Fruit fly (Drosophila melanogaster) whole organism, wandering third instar larva: ENCODE measurements around the gene Noa36.

Source experiments
- CG9705 ChIP-seq: fragments of 200-800 bp; sonication (Bioruptor generic); optimal IDR thresholded peaks from 2 replicates; lab custom pipeline; 2018; ENCODE audit warnings: missing biosample characterization, mild to moderate bottlenecking, missing genetic modification characterization
- Dfd ChIP-seq: fragments of >200 bp; optimal IDR thresholded peaks from 2 replicates; lab custom pipeline; 2017; ENCODE audit warnings: missing biosample characterization, missing genetic modification characterization
- Dif ChIP-seq: fragments of 200-275, 200-300 bp; sonication (Bioruptor generic); optimal IDR thresholded peaks from 2 replicates; lab custom pipeline; 2018; ENCODE audit warnings: missing biosample characterization, missing genetic modification characterization; ENCODE audit not compliant: partially characterized antibody
- OdsH ChIP-seq: fragments of 200-800 bp; sonication (Bioruptor generic); optimal IDR thresholded peaks from 2 replicates; lab custom pipeline; 2016; ENCODE audit warnings: missing biosample characterization, mild to moderate bottlenecking, missing genetic modification characterization
- Rel ChIP-seq, 2 experiments: fragments of 200-800 bp; sonication (Bioruptor generic) in 1 of 2; optimal IDR thresholded peaks; 2 replicates in 1 of 2; 3 replicates in 1 of 2; lab custom pipeline; 2016 to 2019; ENCODE audit warnings: mild to moderate bottlenecking in 2 of 2, missing biosample characterization in 2 of 2, missing genetic modification characterization in 2 of 2, moderate library complexity in 1 of 2
- Sp1 ChIP-seq: fragments of 200-800 bp; sonication (Bioruptor generic); optimal IDR thresholded peaks from 3 replicates; lab custom pipeline; 2019; ENCODE audit warnings: missing biosample characterization, mild to moderate bottlenecking, missing genetic modification characterization, moderate library complexity
- dl ChIP-seq, 2 experiments: fragments of 175-275, 200-275 bp in 1 of 2; fragments of 200-275 bp in 1 of 2; sonication (Bioruptor generic); optimal IDR thresholded peaks; lab custom pipeline; 2018; ENCODE audit warnings: mild to moderate bottlenecking in 2 of 2, missing biosample characterization in 2 of 2, missing genetic modification characterization in 2 of 2, moderate library complexity in 2 of 2; ENCODE audit not compliant: partially characterized antibody in 2 of 2, insufficient read depth in 1 of 2
- dmrt93B ChIP-seq: fragments of 200-800 bp; sonication (Bioruptor generic); optimal IDR thresholded peaks from 2 replicates; lab custom pipeline; 2018; ENCODE audit warnings: missing biosample characterization, mild to moderate bottlenecking, missing genetic modification characterization
- lola ChIP-seq: fragments of >200 bp; optimal IDR thresholded peaks from 2 replicates; lab custom pipeline; 2017; ENCODE audit warnings: missing biosample characterization, missing genetic modification characterization
- pan ChIP-seq: fragments of >200 bp; optimal IDR thresholded peaks from 2 replicates; lab custom pipeline; 2017
- psq ChIP-seq: fragments of 200-800 bp; sonication (Bioruptor generic); optimal IDR thresholded peaks from 3 replicates; lab custom pipeline; 2017; ENCODE audit warnings: missing biosample characterization, mild to moderate bottlenecking, missing genetic modification characterization, moderate library complexity
- sv ChIP-seq: fragments of 200-800 bp; sonication (Bioruptor generic); optimal IDR thresholded peaks from 3 replicates; lab custom pipeline; 2016; ENCODE audit warnings: missing biosample characterization, missing genetic modification characterization

dm6 chr3R:28596357-28596756, 2.7 kb downstream of the Noa36 start:
- TF ChIP-seq sv (GFP tag; lab: Kevin White, UChicago) (no peak), CG9705 (GFP tag; lab: Kevin White, UChicago) (no peak), pan (lab: Kevin White, UChicago) (no peak), dmrt93B (GFP tag; lab: Kevin White, UChicago) (no peak), Dif (GFP tag; lab: Kevin White, UChicago) (no peak), Sp1 (no peak), OdsH (GFP tag; lab: Kevin White, UChicago) (no peak), Rel (GFP tag; optimal IDR thresholded peaks at IDR 0.05; lab: Kevin White, UChicago) (no peak), Rel (tag; optimal IDR thresholded peaks at IDR 0.05; lab: Kevin White, UChicago) (no peak), lola (GFP tag; lab: Kevin White, UChicago) (no peak), psq (GFP tag; lab: Kevin White, UChicago) (no peak), Dfd (GFP tag; lab: Kevin White, UChicago) (no peak), dl (GFP tag; optimal IDR thresholded peaks at IDR 0.05; lab: Kevin White, UChicago; ENCODE audit: insufficient read depth in 1 of 2, partially characterized antibody in 2 of 2) (no peak)
